Worm (Caenorhabditis elegans) whole organism, L2 larva: ENCODE data around the gene Y48A5A.3.

ENCODE experiments used
- fos-1 ChIP-seq: fragments of 150-350 bp; optimal IDR thresholded peaks from 2 replicates; lab custom pipeline; 2014; ENCODE audit warnings: missing biosample characterization, missing genetic modification characterization
- lsy-2 ChIP-seq, 2 experiments: fragments of 150-350 bp in 1 of 2; sonication (generic microtip) in 1 of 2; optimal IDR thresholded peaks; 2 replicates each; lab custom pipeline; 2014 to 2017; ENCODE audit warnings: missing biosample characterization in 2 of 2, missing genetic modification characterization in 2 of 2
- unc-39 ChIP-seq: fragments of 150-350 bp; optimal IDR thresholded peaks from 2 replicates; lab custom pipeline; 2014; ENCODE audit warnings: missing biosample characterization, missing genetic modification characterization
- unc-55 ChIP-seq: fragments of 150-350 bp; sonication (generic microtip); optimal IDR thresholded peaks from 3 replicates; lab custom pipeline; 2014; ENCODE audit warnings: missing biosample characterization, missing genetic modification reagents, missing genetic modification characterization
- unc-62 ChIP-seq: fragments of 150-350 bp; optimal IDR thresholded peaks from 2 replicates; lab custom pipeline; 2014; ENCODE audit warnings: missing biosample characterization, missing genetic modification reagents, missing genetic modification characterization

ce11 chrIV:1924178-1924577, 45.4 kb upstream of the Y48A5A.3 start:
- TF ChIP-seq unc-62 (GFP tag; lab: Kevin White, UChicago), result no peak
- TF ChIP-seq unc-55 (GFP tag; lab: Kevin White, UChicago), result no peak
- TF ChIP-seq unc-39 (tag; lab: Kevin White, UChicago), result no peak
- no peak for TF ChIP-seq lsy-2 (tag; optimal IDR thresholded peaks at IDR 0.05; lab: Kevin White, UChicago)
- no peak for TF ChIP-seq fos-1 (tag; lab: Kevin White, UChicago)
